Fruit fly (Drosophila melanogaster) whole organism, embryonic: ENCODE data around the gene Trf4-1.

Experiments
- Antp ChIP-seq: fragments of 200-800 bp; sonication (Bioruptor generic); optimal IDR thresholded peaks from 3 replicates; lab custom pipeline; 2016; ENCODE audit warnings: missing biosample characterization, missing genetic modification characterization
- Bgb ChIP-seq: fragments of 200-800 bp; sonication (Bioruptor generic); IDR thresholded peaks from 2 replicates; pipeline ENCODE4 v1.3.6; 2022; ENCODE audit warnings: missing biosample characterization, missing genetic modification characterization; ENCODE audit not compliant: partially characterized antibody
- CG11695 ChIP-seq: fragments of 200-800 bp; sonication (Bioruptor generic); IDR thresholded peaks from 3 replicates; pipeline ENCODE4 v1.3.6; 2022; ENCODE audit warnings: missing biosample characterization, missing genetic modification characterization
- CG12942 ChIP-seq: fragments of 200-800 bp; sonication (Bioruptor generic); optimal IDR thresholded peaks from 3 replicates; lab custom pipeline; 2016; ENCODE audit warnings: missing biosample characterization, missing genetic modification characterization
- CG13123 ChIP-seq: fragments of 200-800 bp; sonication (Bioruptor generic); optimal IDR thresholded peaks from 2 replicates; lab custom pipeline; 2016; ENCODE audit warnings: missing biosample characterization, missing genetic modification characterization
- CG14710 ChIP-seq: fragments of 200-800 bp; sonication (Bioruptor generic); optimal IDR thresholded peaks from 3 replicates; lab custom pipeline; 2019; ENCODE audit warnings: missing biosample characterization, mild to moderate bottlenecking, missing genetic modification characterization, moderate library complexity
- CG14965 ChIP-seq: fragments of 200-800 bp; sonication (Bioruptor generic); optimal IDR thresholded peaks from 2 replicates; lab custom pipeline; 2016; ENCODE audit warnings: missing biosample characterization, missing genetic modification characterization, borderline replicate concordance
- CG16815 ChIP-seq: fragments of 200-800 bp; sonication (Bioruptor generic); optimal IDR thresholded peaks from 3 replicates; lab custom pipeline; 2017; ENCODE audit warnings: missing biosample characterization, mild to moderate bottlenecking, missing genetic modification characterization
- CG17361 ChIP-seq: fragments of 200-800 bp; sonication (Bioruptor generic); IDR thresholded peaks from 3 replicates; pipeline ENCODE4 v1.3.6; 2022; ENCODE audit warnings: missing biosample characterization, missing genetic modification characterization
- CG18476 ChIP-seq: fragments of 200-800 bp; sonication (Bioruptor generic); optimal IDR thresholded peaks from 2 replicates; lab custom pipeline; 2016; ENCODE audit warnings: missing biosample characterization, mild to moderate bottlenecking, missing genetic modification characterization
- CG18619 ChIP-seq: fragments of 200-800 bp; sonication (Bioruptor generic); optimal IDR thresholded peaks from 3 replicates; lab custom pipeline; 2017; ENCODE audit warnings: missing biosample characterization, mild to moderate bottlenecking, missing genetic modification characterization
- CG30020 ChIP-seq: fragments of 200-800 bp; optimal IDR thresholded peaks from 2 replicates; lab custom pipeline; 2019; ENCODE audit warnings: missing biosample characterization, mild to moderate bottlenecking, missing genetic modification characterization, moderate library complexity
- CG31441 ChIP-seq: fragments of 200-800 bp; sonication (Bioruptor generic); IDR thresholded peaks from 2 replicates; pipeline ENCODE4 v1.3.6; 2022; ENCODE audit warnings: missing biosample characterization, missing genetic modification characterization
- CG3281 ChIP-seq: fragments of 200-800 bp; sonication (Bioruptor generic); optimal IDR thresholded peaks from 3 replicates; lab custom pipeline; 2017; ENCODE audit warnings: missing biosample characterization, mild to moderate bottlenecking, missing genetic modification characterization
- CG34224 ChIP-seq: fragments of 200-800 bp; sonication (Bioruptor generic); IDR thresholded peaks from 3 replicates; pipeline ENCODE4 v1.3.6; 2022; ENCODE audit warnings: missing biosample characterization, missing genetic modification characterization; ENCODE audit not compliant: partially characterized antibody
- CG3847 ChIP-seq: fragments of 200-800 bp; sonication (Bioruptor generic); IDR thresholded peaks from 2 replicates; pipeline ENCODE4 v1.3.6; 2022; ENCODE audit warnings: missing biosample characterization, missing genetic modification characterization
- CG4707 ChIP-seq: fragments of 200-800 bp; sonication (Bioruptor generic); optimal IDR thresholded peaks from 2 replicates; lab custom pipeline; 2018; ENCODE audit warnings: missing biosample characterization, mild to moderate bottlenecking, missing genetic modification characterization, moderate library complexity
- CG4820 ChIP-seq: fragments of 200-800 bp; sonication (Bioruptor generic); optimal IDR thresholded peaks from 3 replicates; lab custom pipeline; 2016; ENCODE audit warnings: missing biosample characterization, missing genetic modification characterization
- CG6683 ChIP-seq: fragments of 200-800 bp; sonication (Bioruptor generic); optimal IDR thresholded peaks from 2 replicates; lab custom pipeline; 2017; ENCODE audit warnings: missing biosample characterization, mild to moderate bottlenecking, missing genetic modification characterization, missing genetic modification reagents
- CG6791 ChIP-seq: fragments of 200-800 bp; sonication (Bioruptor generic); IDR thresholded peaks from 3 replicates; pipeline ENCODE4 v1.3.6; 2022; ENCODE audit warnings: missing biosample characterization, missing genetic modification characterization; ENCODE audit not compliant: partially characterized antibody
- CG7963 ChIP-seq: fragments of 200-800 bp; sonication (Bioruptor generic); IDR thresholded peaks from 3 replicates; pipeline ENCODE4 v1.3.6; 2022; ENCODE audit warnings: missing biosample characterization, missing genetic modification characterization; ENCODE audit not compliant: partially characterized antibody
- CG9215 ChIP-seq: fragments of 200-800 bp; sonication (Bioruptor generic); IDR thresholded peaks from 2 replicates; pipeline ENCODE4 v1.3.6; 2022; ENCODE audit warnings: missing biosample characterization, missing genetic modification characterization
- CHES-1-like ChIP-seq: fragments of 200-800 bp; sonication (Bioruptor generic); optimal IDR thresholded peaks from 2 replicates; lab custom pipeline; 2016; ENCODE audit warnings: missing biosample characterization, missing genetic modification characterization
- D ChIP-seq, 2 experiments: fragments of 200-800 bp in 1 of 2; fragments of >200 bp in 1 of 2; sonication (Bioruptor generic) in 1 of 2; optimal IDR thresholded peaks; 2 replicates in 1 of 2; 3 replicates in 1 of 2; lab custom pipeline; 2017; ENCODE audit warnings: mild to moderate bottlenecking in 1 of 2, missing biosample characterization in 1 of 2, missing genetic modification characterization in 1 of 2, missing genetic modification reagents in 1 of 2
- Ets97D ChIP-seq: fragments of 200-800 bp; sonication (Bioruptor generic); optimal IDR thresholded peaks from 3 replicates; lab custom pipeline; 2016; ENCODE audit warnings: missing biosample characterization, missing genetic modification characterization
- Hr78 ChIP-seq, 2 experiments: fragments of 200-800 bp in 1 of 2; fragments of >200 bp in 1 of 2; sonication (Bioruptor generic) in 1 of 2; optimal IDR thresholded peaks; 2 replicates each; lab custom pipeline; 2017 to 2019; ENCODE audit warnings: missing biosample characterization in 2 of 2, missing genetic modification characterization in 2 of 2, mild to moderate bottlenecking in 1 of 2, moderate library complexity in 1 of 2
- Lhr ChIP-seq: fragments of 200-800 bp; sonication (Bioruptor generic); optimal IDR thresholded peaks from 3 replicates; lab custom pipeline; 2017; ENCODE audit warnings: mild to moderate bottlenecking, missing biosample characterization, missing genetic modification reagents, missing genetic modification characterization
- Neu2 ChIP-seq: fragments of 200-800 bp; sonication (Bioruptor generic); optimal IDR thresholded peaks from 3 replicates; lab custom pipeline; 2016; ENCODE audit warnings: missing biosample characterization, missing genetic modification characterization, borderline replicate concordance
- Nf-YB ChIP-seq: fragments of 200-800 bp; sonication (Bioruptor generic); optimal IDR thresholded peaks from 3 replicates; lab custom pipeline; 2019; ENCODE audit warnings: missing biosample characterization, mild to moderate bottlenecking, missing genetic modification characterization, moderate library complexity
- Stat92E ChIP-seq, 3 experiments: fragments of >200 bp in 2 of 3; fragments of 200-800 bp in 1 of 3; sonication (Bioruptor generic) in 1 of 3; optimal IDR thresholded peaks; 2 replicates each; lab custom pipeline; 2017 to 2019; ENCODE audit warnings: missing biosample characterization in 3 of 3, missing genetic modification characterization in 3 of 3, mild to moderate bottlenecking in 1 of 3, moderate library complexity in 1 of 3
- Xrp1 ChIP-seq: fragments of 200-800 bp; sonication (Bioruptor generic); IDR thresholded peaks from 2 replicates; pipeline ENCODE4 v1.3.6; 2022; ENCODE audit warnings: missing biosample characterization, missing genetic modification characterization
- bbx ChIP-seq: fragments of 200-800 bp; sonication (Bioruptor generic); IDR thresholded peaks from 2 replicates; pipeline ENCODE4 v1.3.6; 2022; ENCODE audit warnings: missing biosample characterization, missing genetic modification characterization; ENCODE audit not compliant: partially characterized antibody
- da ChIP-seq: fragments of 200-800 bp; sonication (Bioruptor generic); optimal IDR thresholded peaks from 2 replicates; lab custom pipeline; 2016; ENCODE audit warnings: missing biosample characterization, missing genetic modification characterization
- dan ChIP-seq: fragments of 200-800 bp; sonication (Bioruptor generic); IDR thresholded peaks from 2 replicates; pipeline ENCODE4 v1.3.6; 2022; ENCODE audit warnings: missing biosample characterization, missing genetic modification characterization
- danr ChIP-seq: fragments of 200-800 bp; sonication (Bioruptor generic); IDR thresholded peaks from 2 replicates; pipeline ENCODE4 v1.3.6; 2022; ENCODE audit warnings: missing biosample characterization, missing genetic modification characterization
- exex ChIP-seq: fragments of 200-800 bp; sonication (Bioruptor generic); optimal IDR thresholded peaks from 4 replicates; lab custom pipeline; 2018; ENCODE audit warnings: missing biosample characterization, mild to moderate bottlenecking, missing genetic modification characterization, moderate library complexity
- gsb ChIP-seq: fragments of 200-800 bp; sonication (Bioruptor generic); IDR thresholded peaks from 2 replicates; pipeline ENCODE4 v1.3.6; 2022; ENCODE audit warnings: missing biosample characterization, missing genetic modification characterization
- lilli ChIP-seq: fragments of 200-800 bp; sonication (Bioruptor generic); optimal IDR thresholded peaks from 3 replicates; lab custom pipeline; 2016; ENCODE audit warnings: missing biosample characterization, missing genetic modification characterization
- luna ChIP-seq: fragments of 200-800 bp; sonication (Bioruptor generic); optimal IDR thresholded peaks from 2 replicates; lab custom pipeline; 2016; ENCODE audit warnings: missing biosample characterization, missing genetic modification characterization
- pfk ChIP-seq: fragments of 200-800 bp; sonication (Bioruptor generic); optimal IDR thresholded peaks from 2 replicates; lab custom pipeline; 2018; ENCODE audit warnings: missing biosample characterization, mild to moderate bottlenecking, missing genetic modification characterization, moderate library complexity
- slp2 ChIP-seq: fragments of 200-800 bp; sonication (Bioruptor generic); optimal IDR thresholded peaks from 2 replicates; lab custom pipeline; 2016; ENCODE audit warnings: missing biosample characterization, missing genetic modification characterization
- sna ChIP-seq: fragments of 200-800 bp; sonication (Bioruptor generic); IDR thresholded peaks from 2 replicates; pipeline ENCODE4 v1.3.6; 2022; ENCODE audit warnings: missing biosample characterization, missing genetic modification characterization; ENCODE audit not compliant: partially characterized antibody
- sob ChIP-seq: fragments of 200-800 bp; sonication (Bioruptor generic); IDR thresholded peaks from 2 replicates; pipeline ENCODE4 v1.3.6; 2022; ENCODE audit warnings: missing biosample characterization, missing genetic modification characterization
- stc ChIP-seq: fragments of 200-800 bp; sonication (Bioruptor generic); IDR thresholded peaks from 2 replicates; pipeline ENCODE4 v1.3.6; 2022; ENCODE audit warnings: missing biosample characterization, missing genetic modification characterization
- unc-4 ChIP-seq: fragments of 200-800 bp; sonication (Bioruptor generic); IDR thresholded peaks from 2 replicates; pipeline ENCODE4 v1.3.6; 2022; ENCODE audit warnings: missing biosample characterization, missing genetic modification characterization; ENCODE audit not compliant: partially characterized antibody
- usp ChIP-seq: fragments of >200 bp; optimal IDR thresholded peaks from 2 replicates; lab custom pipeline; 2017; ENCODE audit warnings: missing biosample characterization, missing genetic modification characterization
- vnd ChIP-seq: fragments of 200-800 bp; sonication (Bioruptor generic); IDR thresholded peaks from 3 replicates; pipeline ENCODE4 v1.3.6; 2022; ENCODE audit warnings: missing biosample characterization, missing genetic modification characterization; ENCODE audit not compliant: partially characterized antibody
- zen ChIP-seq: fragments of 200-800 bp; sonication (Bioruptor generic); optimal IDR thresholded peaks from 3 replicates; lab custom pipeline; 2018; ENCODE audit warnings: missing biosample characterization, mild to moderate bottlenecking, missing genetic modification characterization, moderate library complexity

Gene Trf4-1

DNA sequence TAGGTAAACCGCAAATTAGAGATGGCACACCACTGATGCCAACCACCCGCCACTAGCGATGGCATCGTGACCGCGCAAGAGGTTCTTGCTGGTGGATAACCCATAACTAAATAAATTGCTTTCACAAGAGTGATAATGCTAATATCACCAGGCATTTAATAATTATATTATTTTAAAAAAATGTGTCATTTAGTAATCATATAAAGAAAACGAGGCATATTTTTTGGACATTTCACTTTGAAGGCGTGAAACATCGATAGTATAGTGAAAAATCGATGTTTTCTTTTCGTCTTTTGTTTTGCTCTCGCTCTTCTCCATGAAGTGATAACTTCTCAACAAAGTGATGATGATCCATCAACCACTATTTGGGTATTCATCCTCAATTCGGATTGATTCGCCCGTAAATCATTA lies 1.4 kb upstream of the Trf4-1 start, which contains the start of gene IntS4 (continued):
- TF ChIP-seq CG14710 (tag; lab: Kevin White, UChicago), result peak; percentile 74
- TF ChIP-seq da (GFP tag; lab: Kevin White, UChicago), result no peak
- peak in 1 of 3 experiments; percentile 39 for TF ChIP-seq Stat92E (GFP tag; optimal IDR thresholded peaks at IDR 0.05; lab: Kevin White, UChicago)
- TF ChIP-seq stc, result no peak
- TF ChIP-seq Hr78 (GFP tag; optimal IDR thresholded peaks at IDR 0.05; lab: Kevin White, UChicago), result no peak
- 0 out of 2 replicates have a peak, but pooled peaks have one; percentile 13 for TF ChIP-seq danr (GFP tag; lab: Robert Waterston, UW)
- TF ChIP-seq Nf-YB, result peak; percentile 23
- TF ChIP-seq Neu2 (GFP tag; lab: Kevin White, UChicago), result no peak
- TF ChIP-seq pfk (GFP tag; lab: Kevin White, UChicago), result no peak
- peak; percentile 58 for TF ChIP-seq CG3281 (GFP tag; lab: Kevin White, UChicago)
- peak; percentile 8 for TF ChIP-seq CHES-1-like
- TF ChIP-seq Xrp1, result peak; percentile 62
- peak; percentile 77 for TF ChIP-seq CG7963 (GFP tag; lab: Robert Waterston, UW)
- peak; percentile 39 for TF ChIP-seq CG6683 (GFP tag; lab: Kevin White, UChicago)
- no peak for TF ChIP-seq CG14965
- peak; percentile 90 for TF ChIP-seq Bgb (GFP tag; lab: Robert Waterston, UW)
- peak; percentile 37 for TF ChIP-seq CG4820 (GFP tag; lab: Kevin White, UChicago)
- peak; percentile 90 for TF ChIP-seq CG34224
- TF ChIP-seq gsb (GFP tag; lab: Robert Waterston, UW), result no peak
- TF ChIP-seq CG4707 (GFP tag; lab: Kevin White, UChicago), result no peak
- peak; percentile 42 for TF ChIP-seq CG18619 (GFP tag; lab: Kevin White, UChicago)
- peak; percentile 12 for TF ChIP-seq Antp (GFP tag; lab: Kevin White, UChicago)
- TF ChIP-seq lilli (GFP tag; lab: Kevin White, UChicago), result peak; percentile 77
- TF ChIP-seq Lhr (GFP tag; lab: Kevin White, UChicago), result peak; percentile 56
- TF ChIP-seq luna (GFP tag; lab: Kevin White, UChicago), result peak; percentile 15
- TF ChIP-seq CG17361 (GFP tag; lab: Robert Waterston, UW), result peak; percentile 64; the same call in 2 of the 3 replicates
- TF ChIP-seq CG3847 (GFP tag; lab: Robert Waterston, UW), result peak; percentile 59
- peak; percentile 42 for TF ChIP-seq CG13123 (GFP tag; lab: Kevin White, UChicago)
- TF ChIP-seq Ets97D (GFP tag; lab: Kevin White, UChicago), result peak; percentile 47
- peak; percentile 96 for TF ChIP-seq unc-4 (GFP tag; lab: Robert Waterston, UW)
- no peak for TF ChIP-seq usp
- TF ChIP-seq CG9215 (GFP tag; lab: Robert Waterston, UW), result no peak; the same call in 1 of the 2 replicates
- peak; percentile 70; the same call in 1 of the 2 replicates for TF ChIP-seq sob (GFP tag; lab: Robert Waterston, UW)
- TF ChIP-seq CG6791 (GFP tag; lab: Robert Waterston, UW), result peak; percentile 88
- TF ChIP-seq CG11695 (GFP tag; lab: Robert Waterston, UW), result 0 out of 3 replicates have a peak, but pooled peaks have one; percentile 49
- TF ChIP-seq slp2, result peak; percentile 1
- TF ChIP-seq bbx (GFP tag; lab: Robert Waterston, UW), result peak; percentile 86
- no peak for TF ChIP-seq dan
- no peak for TF ChIP-seq exex (tag; lab: Kevin White, UChicago)
- TF ChIP-seq CG18476 (GFP tag; lab: Kevin White, UChicago), result peak; percentile 44
- peak; percentile 59; the same call in 1 of the 2 replicates for TF ChIP-seq CG31441 (GFP tag; lab: Robert Waterston, UW)
- TF ChIP-seq sna (GFP tag; lab: Robert Waterston, UW), result peak; percentile 95
- TF ChIP-seq CG12942 (GFP tag; lab: Kevin White, UChicago), result peak; percentile 73
- peak; percentile 63 for TF ChIP-seq zen
- peak; percentile 26 for TF ChIP-seq CG16815 (GFP tag; lab: Kevin White, UChicago)
- peak; percentile 63 for TF ChIP-seq CG30020 (tag; lab: Kevin White, UChicago)
- no peak for TF ChIP-seq D (optimal IDR thresholded peaks at IDR 0.05; lab: Kevin White, UChicago)
- TF ChIP-seq D (GFP tag; optimal IDR thresholded peaks at IDR 0.05; lab: Kevin White, UChicago), result peak; percentile 14
- TF ChIP-seq vnd (GFP tag; lab: Robert Waterston, UW), result peak; percentile 94
